Fruit fly (Drosophila melanogaster) whole organism, embryonic: ENCODE measurements around the gene a10.
A peak's percentile ranks its signal among the peaks of the same experiment; 100 is the strongest.

ENCODE experiments used
- ATbp ChIP-seq: fragments of 200-800 bp; sonication (Bioruptor generic); optimal IDR thresholded peaks from 2 replicates; lab custom pipeline; 2017; ENCODE audit warnings: missing biosample characterization, mild to moderate bottlenecking, missing genetic modification characterization, missing genetic modification reagents
- C15 ChIP-seq: fragments of 200-800 bp; sonication (Bioruptor generic); IDR thresholded peaks from 3 replicates; pipeline ENCODE4 v1.3.6; 2022; ENCODE audit warnings: missing biosample characterization, missing genetic modification characterization
- CG10147 ChIP-seq: fragments of 200-800 bp; sonication (Bioruptor generic); optimal IDR thresholded peaks from 2 replicates; lab custom pipeline; 2019; ENCODE audit warnings: missing biosample characterization, mild to moderate bottlenecking, missing genetic modification characterization, moderate library complexity
- CG11093 ChIP-seq: fragments of 200-800 bp; sonication (Bioruptor generic); IDR thresholded peaks from 3 replicates; pipeline ENCODE4 v1.3.6; 2022; ENCODE audit warnings: missing biosample characterization, missing genetic modification characterization
- CG11456 ChIP-seq: fragments of 200-800 bp; sonication (Bioruptor generic); IDR thresholded peaks from 3 replicates; pipeline ENCODE4 v1.3.6; 2022; ENCODE audit warnings: missing biosample characterization, missing genetic modification characterization
- CG11560 ChIP-seq: fragments of 200-800 bp; sonication (Bioruptor generic); IDR thresholded peaks from 3 replicates; pipeline ENCODE4 v1.3.6; 2022; ENCODE audit warnings: missing biosample characterization, missing genetic modification characterization
- CG12299 ChIP-seq: fragments of 200-800 bp; sonication (Bioruptor generic); optimal IDR thresholded peaks from 2 replicates; lab custom pipeline; 2018; ENCODE audit warnings: missing biosample characterization, mild to moderate bottlenecking, missing genetic modification characterization
- CG14014 ChIP-seq: fragments of 200-800 bp; sonication (Bioruptor generic); IDR thresholded peaks from 2 replicates; pipeline ENCODE4 v1.3.6; 2022; ENCODE audit warnings: missing biosample characterization, missing genetic modification characterization
- CG15696 ChIP-seq: fragments of 200-800 bp; sonication (Bioruptor generic); optimal IDR thresholded peaks from 2 replicates; lab custom pipeline; 2019; ENCODE audit warnings: missing biosample characterization, mild to moderate bottlenecking, missing genetic modification characterization, moderate library complexity
- CG16779 ChIP-seq: fragments of 200-800 bp; sonication (Bioruptor generic); IDR thresholded peaks from 2 replicates; pipeline ENCODE4 v1.3.6; 2022; ENCODE audit warnings: missing biosample characterization, missing genetic modification characterization
- CG2129 ChIP-seq: fragments of 200-800 bp; sonication (Bioruptor generic); IDR thresholded peaks from 2 replicates; pipeline ENCODE4 v1.3.6; 2022; ENCODE audit warnings: missing biosample characterization, missing genetic modification characterization; ENCODE audit not compliant: partially characterized antibody
- CG2875 ChIP-seq: fragments of 200-800 bp; sonication (Bioruptor generic); optimal IDR thresholded peaks from 2 replicates; lab custom pipeline; 2017; ENCODE audit warnings: missing biosample characterization, mild to moderate bottlenecking, missing genetic modification characterization, missing genetic modification reagents
- CG30431 ChIP-seq: fragments of 200-800 bp; sonication (Bioruptor generic); optimal IDR thresholded peaks from 2 replicates; lab custom pipeline; 2017; ENCODE audit warnings: missing biosample characterization, missing genetic modification characterization
- CG3065 ChIP-seq: fragments of 200-800 bp; sonication (Bioruptor generic); optimal IDR thresholded peaks from 2 replicates; lab custom pipeline; 2016; ENCODE audit warnings: missing biosample characterization, missing genetic modification characterization
- CG32532 ChIP-seq: fragments of 200-800 bp; sonication (Bioruptor generic); IDR thresholded peaks from 2 replicates; pipeline ENCODE4 v1.3.6; 2022; ENCODE audit warnings: missing biosample characterization, missing genetic modification characterization
- CG32772 ChIP-seq: fragments of 200-800 bp; sonication (Bioruptor generic); IDR thresholded peaks from 2 replicates; pipeline ENCODE4 v1.3.6; 2022; ENCODE audit warnings: missing biosample characterization, missing genetic modification characterization
- CG3407 ChIP-seq: fragments of 200-800 bp; sonication (Bioruptor generic); optimal IDR thresholded peaks from 2 replicates; lab custom pipeline; 2018; ENCODE audit warnings: missing biosample characterization, mild to moderate bottlenecking, missing genetic modification characterization
- CG34422 ChIP-seq: fragments of 200-800 bp; sonication (Bioruptor generic); IDR thresholded peaks from 3 replicates; pipeline ENCODE4 v1.3.6; 2022; ENCODE audit warnings: missing biosample characterization, missing genetic modification characterization
- CG3847 ChIP-seq: fragments of 200-800 bp; sonication (Bioruptor generic); IDR thresholded peaks from 2 replicates; pipeline ENCODE4 v1.3.6; 2022; ENCODE audit warnings: missing biosample characterization, missing genetic modification characterization
- CG6813 ChIP-seq: fragments of 200-800 bp; sonication (Bioruptor generic); optimal IDR thresholded peaks from 2 replicates; lab custom pipeline; 2017; ENCODE audit warnings: missing biosample characterization, missing genetic modification characterization, mild to moderate bottlenecking, moderate library complexity, missing genetic modification reagents
- CG7928 ChIP-seq: fragments of 200-800 bp; sonication (Bioruptor generic); optimal IDR thresholded peaks from 2 replicates; lab custom pipeline; 2017; ENCODE audit warnings: missing biosample characterization, mild to moderate bottlenecking, missing genetic modification characterization
- CG8290 ChIP-seq, 3 experiments: fragments of 200-800 bp; sonication (Bioruptor generic); optimal IDR thresholded peaks; 2 replicates each; lab custom pipeline; 2016 to 2019; ENCODE audit warnings: missing biosample characterization in 3 of 3, missing genetic modification characterization in 3 of 3, mild to moderate bottlenecking in 2 of 3, moderate library complexity in 1 of 3
- D19A ChIP-seq: fragments of 200-800 bp; optimal IDR thresholded peaks from 3 replicates; lab custom pipeline; 2019; ENCODE audit warnings: missing biosample characterization, mild to moderate bottlenecking, missing genetic modification characterization, moderate library complexity
- Ets65A ChIP-seq: fragments of 200-800 bp; sonication (Bioruptor generic); peaks from one replicate; lab custom pipeline; 2016; ENCODE audit warnings: missing biosample characterization, missing genetic modification characterization
- Hmx ChIP-seq: fragments of 200-800 bp; sonication (Bioruptor generic); optimal IDR thresholded peaks from 2 replicates; lab custom pipeline; 2016; ENCODE audit warnings: missing biosample characterization, missing genetic modification characterization
- Med ChIP-seq: fragments of 200-800 bp; sonication (Bioruptor generic); peaks from one replicate; lab custom pipeline; 2016; ENCODE audit warnings: missing biosample characterization, missing genetic modification characterization, mild to moderate bottlenecking, inconsistent platforms, moderate library complexity
- Nf-YA ChIP-seq: fragments of 200-800 bp; sonication (Bioruptor generic); IDR thresholded peaks from 2 replicates; pipeline ENCODE4 v1.3.6; 2022; ENCODE audit warnings: missing biosample characterization, missing genetic modification characterization
- PHDP ChIP-seq: fragments of 200-800 bp; sonication (Bioruptor generic); optimal IDR thresholded peaks from 3 replicates; lab custom pipeline; 2018; ENCODE audit warnings: missing biosample characterization, mild to moderate bottlenecking, missing genetic modification characterization, moderate library complexity
- Poxn ChIP-seq: fragments of 200-800 bp; sonication (Bioruptor generic); IDR thresholded peaks from 2 replicates; pipeline ENCODE4 v1.3.6; 2022; ENCODE audit warnings: missing biosample characterization, missing genetic modification characterization
- Ravus ChIP-seq: fragments of 200-800 bp; sonication (Bioruptor generic); IDR thresholded peaks from 2 replicates; pipeline ENCODE4 v1.3.6; 2022; ENCODE audit warnings: missing biosample characterization, missing genetic modification characterization
- Sox100B ChIP-seq: fragments of 200-800 bp; sonication (Bioruptor generic); optimal IDR thresholded peaks from 3 replicates; lab custom pipeline; 2018; ENCODE audit warnings: missing biosample characterization, mild to moderate bottlenecking, missing genetic modification characterization
- Taf1 ChIP-seq: fragments of 200-800 bp; sonication (Bioruptor generic); IDR thresholded peaks from 2 replicates; pipeline ENCODE4 v1.3.6; 2022; ENCODE audit warnings: missing biosample characterization, missing genetic modification characterization
- bsh ChIP-seq, 2 experiments: fragments of 200-800 bp; sonication (Bioruptor generic); optimal IDR thresholded peaks; 2 replicates each; lab custom pipeline; 2017 to 2018; ENCODE audit warnings: mild to moderate bottlenecking in 2 of 2, missing biosample characterization in 2 of 2, missing genetic modification characterization in 2 of 2, moderate library complexity in 1 of 2
- caup ChIP-seq: fragments of 200-800 bp; sonication (Bioruptor generic); optimal IDR thresholded peaks from 3 replicates; lab custom pipeline; 2017; ENCODE audit warnings: missing biosample characterization, mild to moderate bottlenecking, missing genetic modification characterization, moderate library complexity; ENCODE audit not compliant: severe bottlenecking
- cg ChIP-seq: fragments of 200-800 bp; sonication (Bioruptor generic); optimal IDR thresholded peaks from 3 replicates; lab custom pipeline; 2019; ENCODE audit warnings: missing biosample characterization, mild to moderate bottlenecking, missing genetic modification characterization, moderate library complexity
- ci ChIP-seq: fragments of 200-800 bp; sonication (Bioruptor generic); IDR thresholded peaks from 3 replicates; pipeline ENCODE4 v1.3.6; 2022; ENCODE audit warnings: missing biosample characterization, missing genetic modification characterization
- crol ChIP-seq: fragments of 200-800 bp; sonication (Bioruptor generic); IDR thresholded peaks from 2 replicates; pipeline ENCODE4 v1.3.6; 2022; ENCODE audit warnings: missing biosample characterization, missing genetic modification characterization
- ems ChIP-seq: fragments of 200-800 bp; sonication (Bioruptor generic); optimal IDR thresholded peaks from 3 replicates; lab custom pipeline; 2016; ENCODE audit warnings: missing biosample characterization, missing genetic modification characterization
- ham ChIP-seq: fragments of 200-800 bp; sonication (Bioruptor generic); IDR thresholded peaks from 2 replicates; pipeline ENCODE4 v1.3.6; 2022; ENCODE audit warnings: missing biosample characterization, missing genetic modification characterization
- hb ChIP-seq: fragments of 200-800 bp; sonication (Bioruptor generic); IDR thresholded peaks from 3 replicates; pipeline ENCODE4 v1.3.6; 2022; ENCODE audit warnings: missing biosample characterization, missing genetic modification characterization; ENCODE audit not compliant: partially characterized antibody
- hbn ChIP-seq: fragments of 200-800 bp; sonication (Bioruptor generic); IDR thresholded peaks from 2 replicates; pipeline ENCODE4 v1.3.6; 2022; ENCODE audit warnings: missing biosample characterization, missing genetic modification characterization; ENCODE audit not compliant: partially characterized antibody
- hkb ChIP-seq, 2 experiments: fragments of 200-800 bp in 1 of 2; fragments of >200 bp in 1 of 2; sonication (Bioruptor generic) in 1 of 2; IDR thresholded peaks in 1 of 2; optimal IDR thresholded peaks in 1 of 2; 2 replicates each; pipeline versions ENCODE4 v1.3.6 to Lab custom; 2017 to 2022; ENCODE audit warnings: missing biosample characterization in 1 of 2, missing genetic modification characterization in 1 of 2
- lbe ChIP-seq: fragments of 200-800 bp; sonication (Bioruptor generic); optimal IDR thresholded peaks from 2 replicates; lab custom pipeline; 2016; ENCODE audit warnings: missing biosample characterization, mild to moderate bottlenecking, missing genetic modification characterization
- pan ChIP-seq, 4 experiments: fragments of >200 bp in 3 of 4; fragments of 200-800 bp in 1 of 4; sonication (Bioruptor generic) in 1 of 4; optimal IDR thresholded peaks in 3 of 4; IDR thresholded peaks in 1 of 4; 2 replicates each; pipeline versions ENCODE4 v1.3.6 to Lab custom; 2017 to 2022; ENCODE audit warnings: missing biosample characterization in 2 of 4, missing genetic modification characterization in 2 of 4, mixed read lengths in 1 of 4
- sd ChIP-seq: fragments of 200-800 bp; sonication (Bioruptor generic); optimal IDR thresholded peaks from 3 replicates; lab custom pipeline; 2018; ENCODE audit warnings: missing biosample characterization, mild to moderate bottlenecking, missing genetic modification characterization, moderate library complexity
- sens ChIP-seq: fragments of 200-800 bp; sonication (Bioruptor generic); peaks from one replicate; lab custom pipeline; 2016; ENCODE audit warnings: missing biosample characterization, missing genetic modification characterization
- sob ChIP-seq: fragments of 200-800 bp; sonication (Bioruptor generic); IDR thresholded peaks from 2 replicates; pipeline ENCODE4 v1.3.6; 2022; ENCODE audit warnings: missing biosample characterization, missing genetic modification characterization
- z ChIP-seq: fragments of 200-800 bp; sonication (Bioruptor generic); IDR thresholded peaks from 3 replicates; pipeline ENCODE4 v1.3.6; 2022; ENCODE audit warnings: missing biosample characterization, missing genetic modification characterization

a10 gene

dm6 chr3L:17004765-17005414, 18.7 kb downstream of the a10 start (continued):
- peak; percentile 79 for TF ChIP-seq crol (GFP tag; lab: Robert Waterston, UW)
- no peak for TF ChIP-seq pan (optimal IDR thresholded peaks at IDR 0.05; lab: Kevin White, UChicago)
- peak in 1 of 2 experiments; percentile 17 for TF ChIP-seq pan (GFP tag; optimal IDR thresholded peaks at IDR 0.05 in 1 of 2, IDR thresholded peaks at IDR 0.05 in 1 of 2)
- TF ChIP-seq caup (GFP tag; lab: Kevin White, UChicago): no peak
- no peak for TF ChIP-seq hbn
- no peak for TF ChIP-seq Nf-YA (GFP tag; lab: Robert Waterston, UW)
- TF ChIP-seq sd (tag; lab: Kevin White, UChicago): peak; percentile 91
- no peak for TF ChIP-seq CG8290 (GFP tag; optimal IDR thresholded peaks at IDR 0.05; lab: Kevin White, UChicago)
- TF ChIP-seq CG8290 (tag; optimal IDR thresholded peaks at IDR 0.05; lab: Kevin White, UChicago): peak in 1 of 2 experiments; percentile 13
- TF ChIP-seq CG2129: no peak
- no peak for TF ChIP-seq bsh (GFP tag; optimal IDR thresholded peaks at IDR 0.05; lab: Kevin White, UChicago)
- TF ChIP-seq sens (GFP tag; lab: Kevin White, UChicago): peak; percentile 67
- TF ChIP-seq CG32532 (GFP tag; lab: Robert Waterston, UW): peak; percentile 54
- TF ChIP-seq CG7928 (GFP tag; lab: Kevin White, UChicago): no peak
- TF ChIP-seq PHDP (tag; lab: Kevin White, UChicago): no peak
- TF ChIP-seq Med: peak; percentile 54
- TF ChIP-seq CG11093 (GFP tag; lab: Robert Waterston, UW): no peak
- no peak for TF ChIP-seq ems (GFP tag; lab: Kevin White, UChicago)
- no peak for TF ChIP-seq D19A (tag; lab: Kevin White, UChicago)
- TF ChIP-seq CG3847: peak; percentile 28
- TF ChIP-seq CG16779: no peak
- peak; percentile 4 for TF ChIP-seq ATbp (GFP tag; lab: Kevin White, UChicago)
- 0 out of 3 replicates have a peak, but pooled peaks have one; percentile 26 for TF ChIP-seq ci (GFP tag; lab: Robert Waterston, UW)
- no peak for TF ChIP-seq Sox100B (GFP tag; lab: Kevin White, UChicago)
- peak; percentile 7 for TF ChIP-seq lbe
- no peak for TF ChIP-seq hb
- no peak for TF ChIP-seq CG3407 (GFP tag; lab: Kevin White, UChicago)
- 0 out of 2 replicates have a peak, but pooled peaks have one; percentile 7 for TF ChIP-seq ham (GFP tag; lab: Robert Waterston, UW)
- TF ChIP-seq z (GFP tag; lab: Robert Waterston, UW): peak; percentile 25; the same call in 1 of the 3 replicates
- peak; percentile 30 for TF ChIP-seq CG2875 (GFP tag; lab: Kevin White, UChicago)
- peak; percentile 31; the same call in 1 of the 2 replicates for TF ChIP-seq sob (GFP tag; lab: Robert Waterston, UW)
- TF ChIP-seq CG10147 (GFP tag; lab: Kevin White, UChicago): no peak
- peak; percentile 6; the same call in 1 of the 3 replicates for TF ChIP-seq CG11560 (tag; lab: Robert Waterston, UW)
- TF ChIP-seq C15 (GFP tag; lab: Robert Waterston, UW): 0 out of 3 replicates have a peak, but pooled peaks have one; percentile 41
- TF ChIP-seq CG34422 (GFP tag; lab: Robert Waterston, UW): peak; percentile 36; the same call in 1 of the 3 replicates
- TF ChIP-seq CG14014 (GFP tag; lab: Robert Waterston, UW): peak; percentile 29
- TF ChIP-seq Taf1 (GFP tag; lab: Robert Waterston, UW): peak; percentile 47; the same call in 1 of the 2 replicates
- no peak for TF ChIP-seq Ravus (GFP tag; lab: Robert Waterston, UW)
- peak; percentile 25 for TF ChIP-seq CG15696 (tag; lab: Kevin White, UChicago)

DNA sequence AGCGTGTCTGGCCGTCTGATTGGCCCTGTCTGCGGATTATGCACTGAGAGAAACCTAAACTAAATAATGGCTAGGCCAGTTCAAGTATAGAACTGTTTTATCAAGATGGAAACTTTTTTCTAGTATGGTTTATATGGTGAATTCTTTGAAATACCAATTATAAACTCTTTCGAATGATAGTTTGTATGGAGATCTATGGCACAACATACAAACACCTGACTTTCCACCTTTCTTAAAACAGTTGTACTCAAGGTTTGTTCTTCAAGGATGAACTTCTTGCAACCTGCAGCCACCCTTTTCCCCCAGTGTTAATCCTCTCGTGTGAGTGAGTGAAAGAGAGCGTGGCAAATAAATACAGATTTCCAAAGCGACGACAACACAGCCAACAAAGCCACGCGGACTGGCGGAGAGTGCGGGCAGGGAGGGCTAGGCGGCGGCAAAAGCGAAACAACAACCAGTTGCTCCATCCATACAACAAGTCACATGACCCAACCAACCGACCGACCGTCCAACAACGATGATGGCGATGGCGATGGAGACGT, 19.3 kb downstream of the a10 start:
- peak; percentile 25 for TF ChIP-seq Hmx (GFP tag; lab: Kevin White, UChicago)
- peak; percentile 99 for TF ChIP-seq Ets65A (GFP tag; lab: Kevin White, UChicago)
- peak; percentile 33; the same call in 1 of the 2 replicates for TF ChIP-seq Poxn (GFP tag; lab: Robert Waterston, UW)
- TF ChIP-seq CG11456 (GFP tag; lab: Robert Waterston, UW): peak; percentile 71
- peak; percentile 60 for TF ChIP-seq CG3065 (GFP tag; lab: Kevin White, UChicago)
- peak; percentile 60 for TF ChIP-seq CG6813 (GFP tag; lab: Kevin White, UChicago)
- TF ChIP-seq cg (GFP tag; lab: Kevin White, UChicago): no peak
- TF ChIP-seq CG32772 (GFP tag; lab: Robert Waterston, UW): peak; percentile 78
- TF ChIP-seq CG30431: peak; percentile 59
- no peak for TF ChIP-seq hkb (optimal IDR thresholded peaks at IDR 0.05; lab: Kevin White, UChicago)
- peak; percentile 89 for TF ChIP-seq hkb (GFP tag; IDR thresholded peaks at IDR 0.05; lab: Robert Waterston, UW)
- TF ChIP-seq CG12299 (tag; lab: Kevin White, UChicago): peak; percentile 74
- peak; percentile 29 for TF ChIP-seq CG7928 (GFP tag; lab: Kevin White, UChicago)
